Worm (Caenorhabditis elegans): ENCODE results near the gene flp-21.

ce11 chrV:7776029-7776628 lies 17.0 kb upstream of the flp-21 start, which contains the start of the genes rpl-39 and rps-30:
- TF ChIP-seq lir-1 (GFP tag; conservative IDR thresholded peaks at IDR 0.05) (no peak), snpc-4 (GFP tag; optimal IDR thresholded peaks at IDR 0.05) (peak; percentile 28), snpc-4 (tag; optimal IDR thresholded peaks at IDR 0.05) (peak in 3 of 4 experiments; percentile 47 to 73 (median 53)), ekl-4 (GFP tag; IDR thresholded peaks at IDR 0.05) (peak; percentile 42; the same call in 1 of the 2 replicates), pha-4 (tag; optimal IDR thresholded peaks at IDR 0.05) (peak; percentile 29)

Measured in whole organism, young adult.